Worm (Caenorhabditis elegans): ENCODE results near the gene C32D5.14.

Gene C32D5.14

ce11 chrII:6355396-6356346 lies 20.4 kb downstream of the C32D5.14 start, which contains the start of gene C32D5.11:
Gene C32D5.11 (minus strand): TSS chrII:6355446.
- TF ChIP-seq sptf-1 (tag; optimal IDR thresholded peaks at IDR 0.05): peak; percentile 55
- no peak for TF ChIP-seq bed-3 (GFP tag; optimal IDR thresholded peaks at IDR 0.05)
- TF ChIP-seq hlh-1 (tag; optimal IDR thresholded peaks at IDR 0.05): peak; percentile 37
- no peak for TF ChIP-seq elt-3 (tag; optimal IDR thresholded peaks at IDR 0.05)
- peak; percentile 52 for TF ChIP-seq lin-13 (tag; optimal IDR thresholded peaks at IDR 0.05)
- no peak for TF ChIP-seq flh-1 (GFP tag; optimal IDR thresholded peaks at IDR 0.05)
- no peak for TF ChIP-seq unc-62 (GFP tag; optimal IDR thresholded peaks at IDR 0.05)
- TF ChIP-seq elt-1 (tag; optimal IDR thresholded peaks at IDR 0.05; ENCODE audit: borderline replicate concordance, insufficient read depth): no peak
- TF ChIP-seq mls-2 (tag; optimal IDR thresholded peaks at IDR 0.05): no peak
- TF ChIP-seq mep-1 (tag; optimal IDR thresholded peaks at IDR 0.05): peak; percentile 53
- TF ChIP-seq snpc-4 (tag; optimal IDR thresholded peaks at IDR 0.05): no peak
- TF ChIP-seq ces-1 (GFP tag; optimal IDR thresholded peaks at IDR 0.05): peak; percentile 20
- TF ChIP-seq lsy-2 (tag; optimal IDR thresholded peaks at IDR 0.05): peak; percentile 38
- TF ChIP-seq ceh-39 (tag; optimal IDR thresholded peaks at IDR 0.05): no peak
- TF ChIP-seq lin-32 (GFP tag; optimal IDR thresholded peaks at IDR 0.05): no peak
- no peak for TF ChIP-seq drap-1 (GFP tag; optimal IDR thresholded peaks at IDR 0.05)
- TF ChIP-seq zip-8 (tag; optimal IDR thresholded peaks at IDR 0.05): no peak
- TF ChIP-seq unc-120 (tag; optimal IDR thresholded peaks at IDR 0.05; ENCODE audit: poor library complexity, severe bottlenecking): peak; percentile 16

- TF ChIP-seq mep-1 (tag; optimal IDR thresholded peaks at IDR 0.05): no peak
- TF ChIP-seq lin-32 (GFP tag; optimal IDR thresholded peaks at IDR 0.05): no peak
- no peak for TF ChIP-seq tbx-8 (GFP tag; optimal IDR thresholded peaks at IDR 0.05)
- TF ChIP-seq pha-4 (tag; optimal IDR thresholded peaks at IDR 0.05): no peak
Observed at ce11 chrII:6358232-6358631, 22.9 kb downstream of the C32D5.14 start.

ce11 chrII:6358905-6359304 lies 23.6 kb downstream of the C32D5.14 start, which contains the start of gene C32D5.12:
Gene C32D5.12 (minus strand): TSS chrII:6359005.
- TF ChIP-seq bed-3 (GFP tag; optimal IDR thresholded peaks at IDR 0.05) (no peak), ham-2 (GFP tag; optimal IDR thresholded peaks at IDR 0.05) (no peak), drap-1 (GFP tag; optimal IDR thresholded peaks at IDR 0.05) (no peak), snpc-4 (tag; optimal IDR thresholded peaks at IDR 0.05) (no peak), hlh-1 (tag; optimal IDR thresholded peaks at IDR 0.05) (no peak), ztf-11 (tag; optimal IDR thresholded peaks at IDR 0.05) (no peak)

- TF ChIP-seq lin-32 (GFP tag; optimal IDR thresholded peaks at IDR 0.05): no peak
- TF ChIP-seq nhr-76 (tag; optimal IDR thresholded peaks at IDR 0.05): no peak
- no peak for TF ChIP-seq ces-1 (GFP tag; optimal IDR thresholded peaks at IDR 0.05)
- no peak for TF ChIP-seq mls-2 (tag; optimal IDR thresholded peaks at IDR 0.05)
- TF ChIP-seq ceh-43 (GFP tag; optimal IDR thresholded peaks at IDR 0.05): no peak
- TF ChIP-seq ceh-39 (tag; optimal IDR thresholded peaks at IDR 0.05): no peak
- TF ChIP-seq nhr-12 (tag; optimal IDR thresholded peaks at IDR 0.05): no peak
- TF ChIP-seq blmp-1 (tag; optimal IDR thresholded peaks at IDR 0.05): no peak
- TF ChIP-seq ham-2 (GFP tag; optimal IDR thresholded peaks at IDR 0.05): no peak
- peak; percentile 27 for TF ChIP-seq hlh-1 (tag; optimal IDR thresholded peaks at IDR 0.05)
- TF ChIP-seq bed-3 (GFP tag; optimal IDR thresholded peaks at IDR 0.05): no peak
- TF ChIP-seq sptf-1 (tag; optimal IDR thresholded peaks at IDR 0.05): peak; percentile 3
- TF ChIP-seq mab-5 (tag; optimal IDR thresholded peaks at IDR 0.05): no peak
- TF ChIP-seq cnd-1 (tag; optimal IDR thresholded peaks at IDR 0.05): peak; percentile 0
- no peak for TF ChIP-seq sem-2 (GFP tag; optimal IDR thresholded peaks at IDR 0.05)
- no peak for TF ChIP-seq unc-39 (tag; optimal IDR thresholded peaks at IDR 0.05)
- peak; percentile 8 for TF ChIP-seq drap-1 (GFP tag; optimal IDR thresholded peaks at IDR 0.05)
- TF ChIP-seq nhr-28 (tag; optimal IDR thresholded peaks at IDR 0.05): no peak
- TF ChIP-seq zip-8 (tag; optimal IDR thresholded peaks at IDR 0.05): no peak
- TF ChIP-seq mep-1 (tag; optimal IDR thresholded peaks at IDR 0.05): peak; percentile 72
- TF ChIP-seq lsy-2 (tag; optimal IDR thresholded peaks at IDR 0.05): peak; percentile 57
- TF ChIP-seq tbx-8 (GFP tag; optimal IDR thresholded peaks at IDR 0.05): no peak
- no peak for TF ChIP-seq snpc-4 (tag; optimal IDR thresholded peaks at IDR 0.05)
- TF ChIP-seq ztf-11 (tag; optimal IDR thresholded peaks at IDR 0.05): no peak
- TF ChIP-seq nhr-2 (tag; optimal IDR thresholded peaks at IDR 0.05): no peak
- TF ChIP-seq elt-1 (tag; optimal IDR thresholded peaks at IDR 0.05; ENCODE audit: borderline replicate concordance, insufficient read depth): no peak
- no peak for TF ChIP-seq nhr-237 (tag; optimal IDR thresholded peaks at IDR 0.05)
- TF ChIP-seq unc-120 (tag; optimal IDR thresholded peaks at IDR 0.05; ENCODE audit: poor library complexity, severe bottlenecking): peak; percentile 65
- no peak for TF ChIP-seq elt-3 (tag; optimal IDR thresholded peaks at IDR 0.05)
- TF ChIP-seq ceh-83 (GFP tag; optimal IDR thresholded peaks at IDR 0.05): no peak
- TF ChIP-seq lin-13 (tag; optimal IDR thresholded peaks at IDR 0.05): peak; percentile 62
- TF ChIP-seq flh-1 (GFP tag; optimal IDR thresholded peaks at IDR 0.05): no peak
- TF ChIP-seq pha-4 (tag; optimal IDR thresholded peaks at IDR 0.05): peak; percentile 2
- peak; percentile 21 for TF ChIP-seq M03D4.4 (tag; optimal IDR thresholded peaks at IDR 0.05)
- TF ChIP-seq unc-62 (GFP tag; optimal IDR thresholded peaks at IDR 0.05): no peak
Observed at ce11 chrII:6360822-6361221, 25.5 kb downstream of the C32D5.14 start, which contains the start of gene K10B2.4. Gene K10B2.4 (minus strand): TSS chrII:6360959.

All from whole organism, mixed stage, embryonic.